Worm (Caenorhabditis elegans) whole organism, late embryonic: ENCODE measurements around the gene K07H8.5.

Experiments used
- dmd-4 ChIP-seq: sonication (generic microtip); optimal IDR thresholded peaks from 2 replicates; lab custom pipeline; 2016; ENCODE audit warnings: borderline replicate concordance, missing genetic modification characterization, missing compliant biosample characterization
- hlh-6 ChIP-seq: sonication (generic microtip); optimal IDR thresholded peaks from 2 replicates; lab custom pipeline; 2016; ENCODE audit warnings: missing genotype, missing genetic modification characterization, missing compliant biosample characterization
- pha-2 ChIP-seq: sonication (generic microtip); optimal IDR thresholded peaks from 2 replicates; lab custom pipeline; 2017; ENCODE audit warnings: mild to moderate bottlenecking, missing genetic modification characterization, missing compliant biosample characterization

DNA sequence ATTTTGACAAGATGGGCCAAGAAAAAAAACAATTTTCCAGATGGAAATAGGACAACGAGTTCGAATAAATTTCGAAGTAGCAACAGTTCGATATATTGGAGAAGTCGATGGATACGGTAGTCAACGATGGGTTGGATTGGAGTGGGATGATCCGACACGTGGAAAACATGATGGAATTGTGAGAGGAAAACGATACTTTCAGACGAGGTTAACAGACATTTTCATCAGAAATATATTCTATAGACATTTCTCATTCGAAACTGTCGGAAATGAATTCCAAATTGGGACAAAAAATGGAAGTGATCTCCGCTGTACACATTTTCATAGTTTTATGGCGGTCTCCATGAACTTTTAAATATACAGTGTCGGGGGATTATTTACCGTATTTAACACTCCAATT is 26.5 kb downstream of the K07H8.5 start, which contains the start of gene tbce-1:
- TF ChIP-seq dmd-4 (tag; lab: Kevin White, UChicago) = no peak
- TF ChIP-seq hlh-6 (tag; lab: Kevin White, UChicago) = no peak
- TF ChIP-seq pha-2 (tag; lab: Kevin White, UChicago) = no peak
